Worm (Caenorhabditis elegans) whole organism, young adult: ENCODE data around the gene M110.3.

Source experiments
- B0261.1 ChIP-seq: sonication (generic microtip); optimal IDR thresholded peaks from 2 replicates; lab custom pipeline; 2016; ENCODE audit warnings: mild to moderate bottlenecking, missing genetic modification characterization, moderate library complexity, missing compliant biosample characterization
- F10E7.11 ChIP-seq: sonication (generic microtip); optimal IDR thresholded peaks from 2 replicates; lab custom pipeline; 2017; ENCODE audit warnings: mild to moderate bottlenecking, missing genetic modification characterization, moderate library complexity, missing compliant biosample characterization
- F22D6.2 ChIP-seq: sonication (generic microtip); optimal IDR thresholded peaks from 2 replicates; lab custom pipeline; 2016; ENCODE audit warnings: mild to moderate bottlenecking, missing genetic modification characterization, missing compliant biosample characterization
- F33H1.4 ChIP-seq: fragments of 200-800 bp; sonication (Bioruptor generic); IDR thresholded peaks from 2 replicates; pipeline ENCODE4 v1.3.6; 2022; ENCODE audit warnings: missing genetic modification reagents, missing genetic modification characterization, missing compliant biosample characterization
- F49E8.2 ChIP-seq: sonication (generic microtip); optimal IDR thresholded peaks from 3 replicates; lab custom pipeline; 2017; ENCODE audit warnings: missing genetic modification characterization, mild to moderate bottlenecking, missing compliant biosample characterization, antibody characterized with exemption, moderate library complexity; ENCODE audit not compliant: insufficient read depth
- F55B11.4 ChIP-seq: sonication (generic microtip); optimal IDR thresholded peaks from 2 replicates; lab custom pipeline; 2016; ENCODE audit warnings: missing compliant biosample characterization, missing genetic modification characterization, borderline replicate concordance; ENCODE audit not compliant: insufficient read depth
- F57C9.4 ChIP-seq: sonication (generic microtip); optimal IDR thresholded peaks from 2 replicates; lab custom pipeline; 2017; ENCODE audit warnings: mild to moderate bottlenecking, missing genetic modification characterization, missing compliant biosample characterization
- T07F8.4 ChIP-seq: sonication (generic microtip); optimal IDR thresholded peaks from 2 replicates; lab custom pipeline; 2016; ENCODE audit warnings: mild to moderate bottlenecking, missing genetic modification characterization, moderate library complexity, missing compliant biosample characterization
- Y56A3A.18 ChIP-seq: fragments of 200-800 bp; sonication (Bioruptor generic); IDR thresholded peaks from 2 replicates; pipeline ENCODE4 v1.3.6; 2022; ENCODE audit warnings: missing genetic modification reagents, missing genetic modification characterization, missing compliant biosample characterization
- ama-1 ChIP-seq, 3 experiments: fragments of 150-350 bp in 1 of 3; sonication (generic microtip) in 2 of 3; optimal IDR thresholded peaks; 2 replicates each; lab custom pipeline; 2014 to 2018; ENCODE audit warnings: missing biosample characterization in 2 of 3, missing genetic modification characterization in 2 of 3, missing genetic modification reagents in 2 of 3
- aptf-2 ChIP-seq: fragments of 200-800 bp; sonication (Bioruptor generic); conservative IDR thresholded peaks from 2 replicates; pipeline ENCODE4 v1.3.6; 2022; ENCODE audit warnings: missing genetic modification reagents, missing genetic modification characterization, missing compliant biosample characterization
- attf-3 ChIP-seq: fragments of 200-800 bp; sonication (Bioruptor generic); conservative IDR thresholded peaks from 2 replicates; pipeline ENCODE4 v1.3.6; 2022; ENCODE audit warnings: missing genetic modification reagents, missing genetic modification characterization, missing compliant biosample characterization
- attf-5 ChIP-seq: fragments of 200-800 bp; sonication (Bioruptor generic); optimal IDR thresholded peaks from 2 replicates; lab custom pipeline; 2018; ENCODE audit warnings: mild to moderate bottlenecking, missing genetic modification characterization, missing compliant biosample characterization
- bed-1 ChIP-seq: fragments of 200-800 bp; sonication (Bioruptor generic); IDR thresholded peaks from 2 replicates; pipeline ENCODE4 v1.3.6; 2022; ENCODE audit warnings: missing genetic modification reagents, missing genetic modification characterization, missing compliant biosample characterization
- bed-2 ChIP-seq: fragments of 200-800 bp; sonication (Bioruptor generic); IDR thresholded peaks from 2 replicates; pipeline ENCODE4 v1.3.6; 2022; ENCODE audit warnings: missing genetic modification reagents, missing genetic modification characterization, missing compliant biosample characterization
- ceh-100 ChIP-seq: fragments of 200-800 bp; sonication (Bioruptor generic); IDR thresholded peaks from 2 replicates; pipeline ENCODE4 v1.3.6; 2022; ENCODE audit warnings: missing genetic modification reagents, missing genetic modification characterization, missing compliant biosample characterization
- chd-7 ChIP-seq: sonication (generic microtip); optimal IDR thresholded peaks from 2 replicates; lab custom pipeline; 2016; ENCODE audit warnings: mild to moderate bottlenecking, missing genetic modification characterization, moderate library complexity, missing compliant biosample characterization
- dox-1 ChIP-seq: fragments of 200-800 bp; sonication (Bioruptor generic); IDR thresholded peaks from 2 replicates; pipeline ENCODE4 v1.3.6; 2022; ENCODE audit warnings: missing genetic modification reagents, missing genetic modification characterization, missing compliant biosample characterization
- dpff-1 ChIP-seq: sonication (generic microtip); optimal IDR thresholded peaks from 2 replicates; lab custom pipeline; 2017; ENCODE audit warnings: mild to moderate bottlenecking, missing genetic modification characterization, missing compliant biosample characterization
- dpl-1 ChIP-seq: fragments of 150-350 bp; optimal IDR thresholded peaks from 2 replicates; lab custom pipeline; 2014; ENCODE audit warnings: missing biosample characterization, missing genetic modification reagents, missing genetic modification characterization
- efl-1 ChIP-seq: fragments of 150-350 bp; optimal IDR thresholded peaks from 2 replicates; lab custom pipeline; 2014; ENCODE audit warnings: missing biosample characterization, missing genetic modification reagents, missing genetic modification characterization
- egl-18 ChIP-seq: fragments of 200-800 bp; sonication (Bioruptor generic); IDR thresholded peaks from 2 replicates; pipeline ENCODE4 v1.3.6; 2022; ENCODE audit warnings: missing genetic modification reagents, missing genetic modification characterization, missing compliant biosample characterization
- egl-44 ChIP-seq: fragments of 200-800 bp; sonication (Bioruptor generic); IDR thresholded peaks from 2 replicates; pipeline ENCODE4 v1.3.6; 2022; ENCODE audit warnings: missing genetic modification reagents, missing genetic modification characterization, missing compliant biosample characterization
- gei-17 ChIP-seq: fragments of 200-800 bp; sonication (Bioruptor generic); optimal IDR thresholded peaks from 2 replicates; lab custom pipeline; 2018; ENCODE audit warnings: mild to moderate bottlenecking, missing genetic modification characterization, missing compliant biosample characterization
- hlh-12 ChIP-seq: sonication (generic microtip); optimal IDR thresholded peaks from 2 replicates; lab custom pipeline; 2016; ENCODE audit warnings: missing genetic modification characterization, missing compliant biosample characterization
- hmg-1.2 ChIP-seq: fragments of 200-800 bp; sonication (Bioruptor generic); IDR thresholded peaks from 2 replicates; pipeline ENCODE4 v1.3.6; 2022; ENCODE audit warnings: missing genetic modification reagents, missing genetic modification characterization, missing compliant biosample characterization
- hrde-1 ChIP-seq: sonication (generic microtip); optimal IDR thresholded peaks from 2 replicates; lab custom pipeline; 2016; ENCODE audit warnings: missing genetic modification characterization, mild to moderate bottlenecking, missing compliant biosample characterization, moderate library complexity, missing genotype, missing genetic modification reagents, borderline replicate concordance
- let-526 ChIP-seq: fragments of 200-800 bp; sonication (Bioruptor generic); IDR thresholded peaks from 2 replicates; pipeline ENCODE4 v1.3.6; 2022; ENCODE audit warnings: missing genetic modification reagents, missing genetic modification characterization, missing compliant biosample characterization
- lin-26 ChIP-seq: fragments of 200-800 bp; sonication (Bioruptor generic); IDR thresholded peaks from 2 replicates; pipeline ENCODE4 v1.3.6; 2022; ENCODE audit warnings: missing genetic modification reagents, missing genetic modification characterization, missing compliant biosample characterization
- lsy-27 ChIP-seq: sonication (generic microtip); optimal IDR thresholded peaks from 2 replicates; lab custom pipeline; 2017; ENCODE audit warnings: missing genetic modification characterization, mild to moderate bottlenecking, missing compliant biosample characterization, antibody characterized with exemption, missing genotype, borderline replicate concordance; ENCODE audit not compliant: insufficient read depth
- madf-3 ChIP-seq: fragments of 200-800 bp; sonication (Bioruptor generic); IDR thresholded peaks from 2 replicates; pipeline ENCODE4 v1.3.6; 2022; ENCODE audit warnings: missing genetic modification reagents, missing genetic modification characterization, missing compliant biosample characterization
- mcd-1 ChIP-seq: fragments of 200-800 bp; sonication (Bioruptor generic); IDR thresholded peaks from 2 replicates; pipeline ENCODE4 v1.3.6; 2022; ENCODE audit warnings: missing genetic modification reagents, missing genetic modification characterization, missing compliant biosample characterization
- nfya-2 ChIP-seq: fragments of 200-800 bp; sonication (Bioruptor generic); IDR thresholded peaks from 2 replicates; pipeline ENCODE4 v1.3.6; 2022; ENCODE audit warnings: missing genetic modification reagents, missing genetic modification characterization, missing compliant biosample characterization
- nhr-179 ChIP-seq: sonication (generic microtip); optimal IDR thresholded peaks from 2 replicates; lab custom pipeline; 2016; ENCODE audit warnings: mild to moderate bottlenecking, missing genetic modification characterization, missing compliant biosample characterization
- nhr-80 ChIP-seq: sonication (generic microtip); optimal IDR thresholded peaks from 2 replicates; lab custom pipeline; 2016; ENCODE audit warnings: missing genetic modification characterization, missing compliant biosample characterization
- nhr-90 ChIP-seq: sonication (generic microtip); optimal IDR thresholded peaks from 2 replicates; lab custom pipeline; 2016; ENCODE audit warnings: missing genotype, mild to moderate bottlenecking, missing genetic modification characterization, missing compliant biosample characterization
- pha-4 ChIP-seq: fragments of 150-350 bp; sonication (generic microtip); optimal IDR thresholded peaks from 2 replicates; lab custom pipeline; 2014; ENCODE audit warnings: missing biosample characterization, missing genetic modification reagents, missing genetic modification characterization
- rec-8 ChIP-seq, 2 experiments: sonication (generic microtip); optimal IDR thresholded peaks; 2 replicates each; lab custom pipeline; 2016; ENCODE audit warnings: mild to moderate bottlenecking in 2 of 2, missing genetic modification characterization in 2 of 2, missing genetic modification reagents in 2 of 2, missing genotype in 2 of 2, missing biosample characterization in 1 of 2, missing compliant biosample characterization in 1 of 2, moderate library complexity in 1 of 2
- sdz-38 ChIP-seq: sonication (generic microtip); optimal IDR thresholded peaks from 2 replicates; lab custom pipeline; 2016; ENCODE audit warnings: missing genotype, missing genetic modification characterization, missing compliant biosample characterization
- sea-2 ChIP-seq: fragments of 200-800 bp; sonication (Bioruptor generic); IDR thresholded peaks from 2 replicates; pipeline ENCODE4 v1.3.6; 2022; ENCODE audit warnings: missing genetic modification characterization, missing compliant biosample characterization
- snpc-1.1 ChIP-seq: sonication (generic microtip); optimal IDR thresholded peaks from 2 replicates; lab custom pipeline; 2017; ENCODE audit warnings: missing genetic modification characterization, mild to moderate bottlenecking, missing compliant biosample characterization, antibody characterized with exemption, moderate library complexity, missing genotype, missing genetic modification reagents; ENCODE audit not compliant: insufficient read depth
- sptf-2 ChIP-seq: fragments of 200-800 bp; sonication (Bioruptor generic); optimal IDR thresholded peaks from 2 replicates; lab custom pipeline; 2018; ENCODE audit warnings: mild to moderate bottlenecking, missing genetic modification characterization, missing compliant biosample characterization
- tbp1 ChIP-seq: fragments of 200-800 bp; sonication (Bioruptor generic); optimal IDR thresholded peaks from 2 replicates; lab custom pipeline; 2018; ENCODE audit warnings: mild to moderate bottlenecking, missing genetic modification characterization, missing compliant biosample characterization
- tlf-1 ChIP-seq: fragments of 200-800 bp; sonication (Bioruptor generic); optimal IDR thresholded peaks from 2 replicates; lab custom pipeline; 2018; ENCODE audit warnings: mild to moderate bottlenecking, missing genetic modification characterization, missing compliant biosample characterization
- unc-62 ChIP-seq: fragments of 150-350 bp; optimal IDR thresholded peaks from 2 replicates; lab custom pipeline; 2014; ENCODE audit warnings: missing biosample characterization, missing genetic modification reagents, missing genetic modification characterization
- zim-3 ChIP-seq: sonication (generic microtip); optimal IDR thresholded peaks from 2 replicates; lab custom pipeline; 2017; ENCODE audit warnings: mild to moderate bottlenecking, missing genetic modification characterization, moderate library complexity, missing compliant biosample characterization
- ztf-18 ChIP-seq: sonication (generic microtip); optimal IDR thresholded peaks from 2 replicates; lab custom pipeline; 2016; ENCODE audit warnings: missing genotype, mild to moderate bottlenecking, missing genetic modification characterization, missing compliant biosample characterization
- ztf-3 ChIP-seq: fragments of 200-800 bp; sonication (Bioruptor generic); optimal IDR thresholded peaks from 2 replicates; lab custom pipeline; 2018; ENCODE audit warnings: mild to moderate bottlenecking, missing genetic modification characterization, missing compliant biosample characterization

Gene M110.3

ce11 chrII:8185016-8185493, 31.4 kb downstream of the M110.3 start, which contains the start of the genes mig-5 and cct-1 (continued):
- TF ChIP-seq nhr-179 (tag; lab: Kevin White, UChicago) (no peak), lsy-27 (no peak), tlf-1 (peak; percentile 84), F33H1.4 (GFP tag; lab: Robert Waterston, UW) (peak; percentile 100), F57C9.4 (tag; lab: Kevin White, UChicago) (no peak), let-526 (GFP tag; lab: Robert Waterston, UW) (peak; percentile 64; the same call in 1 of the 2 replicates), egl-18 (GFP tag; lab: Robert Waterston, UW) (no peak), nhr-90 (tag; lab: Kevin White, UChicago) (no peak), ztf-3 (peak; percentile 27), bed-2 (GFP tag; lab: Robert Waterston, UW) (no peak), nhr-80 (tag; lab: Kevin White, UChicago) (peak; percentile 62), ceh-100 (GFP tag; lab: Robert Waterston, UW) (peak; percentile 82), lin-26 (no peak), mcd-1 (peak; percentile 99), sdz-38 (tag; lab: Kevin White, UChicago) (no peak), aptf-2 (GFP tag; lab: Robert Waterston, UW) (no peak), egl-44 (no peak), sptf-2 (no peak), hrde-1 (tag; lab: Kevin White, UChicago) (peak; percentile 17), zim-3 (tag; lab: Kevin White, UChicago) (no peak), B0261.1 (tag; lab: Kevin White, UChicago) (no peak), sea-2 (no peak), T07F8.4 (tag; lab: Kevin White, UChicago) (peak; percentile 9), pha-4 (tag; lab: Kevin White, UChicago) (peak; percentile 86), attf-3 (GFP tag; lab: Robert Waterston, UW) (peak; percentile 79), hmg-1.2 (peak; percentile 75), bed-1 (no peak), ztf-18 (peak; percentile 77), F22D6.2 (tag; lab: Kevin White, UChicago) (peak; percentile 60), dpff-1 (tag; lab: Kevin White, UChicago) (no peak), Y56A3A.18 (GFP tag; lab: Robert Waterston, UW) (peak; percentile 86; the same call in 1 of the 2 replicates), hlh-12 (tag; lab: Kevin White, UChicago) (no peak), efl-1 (GFP tag; lab: Kevin White, UChicago) (peak; percentile 81), nfya-2 (no peak), snpc-1.1 (tag; lab: Kevin White, UChicago) (peak; percentile 0), chd-7 (tag; lab: Kevin White, UChicago) (peak; percentile 7), attf-5 (GFP tag; lab: Kevin White, UChicago) (peak; percentile 96), madf-3 (GFP tag; lab: Robert Waterston, UW) (peak; percentile 83; the same call in 1 of the 2 replicates), F49E8.2 (peak; percentile 70), tbp1 (GFP tag; lab: Kevin White, UChicago) (peak; percentile 72), dox-1 (peak; percentile 95), F10E7.11 (tag; lab: Kevin White, UChicago) (no peak), unc-62 (GFP tag; lab: Kevin White, UChicago) (no peak), gei-17 (GFP tag; lab: Kevin White, UChicago) (peak; percentile 64), rec-8 (tag; optimal IDR thresholded peaks at IDR 0.05; lab: Kevin White, UChicago) (no peak), dpl-1 (peak; percentile 53), F55B11.4 (tag; lab: Kevin White, UChicago) (no peak), ama-1 (optimal IDR thresholded peaks at IDR 0.05; lab: Kevin White, UChicago) (no peak), ama-1 (GFP tag; optimal IDR thresholded peaks at IDR 0.05; lab: Kevin White, UChicago) (no peak)
